Fruit fly (Drosophila melanogaster): Measurements from ENCODE around the gene drd.

Gene drd

DNA sequence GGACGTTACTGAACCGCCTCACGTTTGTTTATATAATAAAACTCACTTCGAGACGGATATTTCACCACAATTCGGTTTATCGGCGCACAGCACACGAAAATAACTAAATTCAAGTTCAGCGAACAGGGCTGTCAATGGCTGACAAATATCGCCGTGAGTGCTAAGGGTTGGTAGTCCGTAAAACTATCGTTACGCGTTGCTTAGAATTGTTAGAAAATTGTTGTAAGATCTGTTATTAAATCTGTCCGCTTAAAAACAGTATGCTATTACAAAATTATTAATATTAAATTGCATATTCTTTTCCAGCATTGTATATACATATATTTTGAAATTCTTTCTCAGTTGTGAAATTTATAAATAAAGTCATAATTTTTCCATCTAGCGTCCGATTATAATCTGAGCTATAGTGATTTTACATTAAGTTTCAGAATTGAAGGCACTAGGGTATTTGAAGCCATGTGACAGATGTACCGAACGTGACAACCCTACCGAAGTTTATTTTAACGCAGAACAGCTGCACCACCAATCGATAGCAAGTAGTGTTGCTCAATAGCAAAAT is 40.9 kb upstream of the drd start, which contains the start of gene Cox17 (continued):
- TF ChIP-seq CG18619 (GFP tag; optimal IDR thresholded peaks at IDR 0.05) (peak; percentile 83), CG2116 (GFP tag; optimal IDR thresholded peaks at IDR 0.05) (peak; percentile 67), eve (GFP tag; optimal IDR thresholded peaks at IDR 0.05) (peak in 1 of 2 experiments; percentile 96), BtbVII (GFP tag; optimal IDR thresholded peaks at IDR 0.05) (peak; percentile 78), CG5180 (GFP tag; optimal IDR thresholded peaks at IDR 0.05) (peak; percentile 66), dm (GFP tag; optimal IDR thresholded peaks at IDR 0.05) (peak; percentile 76), CG13624 (GFP tag; optimal IDR thresholded peaks at IDR 0.05) (peak; percentile 55), dmrt11E (tag; optimal IDR thresholded peaks at IDR 0.05) (peak; percentile 81), CG33557 (GFP tag; optimal IDR thresholded peaks at IDR 0.05) (peak; percentile 76), nerfin-1 (tag; optimal IDR thresholded peaks at IDR 0.05) (peak; percentile 75), CG7987 (GFP tag; optimal IDR thresholded peaks at IDR 0.05) (no peak), ranshi (GFP tag; IDR thresholded peaks at IDR 0.05) (peak; percentile 37; the same call in 1 of the 2 replicates), CG10543 (GFP tag; optimal IDR thresholded peaks at IDR 0.05) (peak; percentile 90), luna (GFP tag; optimal IDR thresholded peaks at IDR 0.05) (no peak), CG12155 (GFP tag; optimal IDR thresholded peaks at IDR 0.05) (peak; percentile 78), Taf1 (GFP tag; IDR thresholded peaks at IDR 0.05) (peak; percentile 18; the same call in 1 of the 2 replicates), Ravus (GFP tag; IDR thresholded peaks at IDR 0.05) (no peak), CG16815 (GFP tag; optimal IDR thresholded peaks at IDR 0.05) (peak; percentile 83), CG3995 (GFP tag; optimal IDR thresholded peaks at IDR 0.05) (peak; percentile 58), Hr51 (GFP tag; optimal IDR thresholded peaks at IDR 0.05) (peak; percentile 59 to 82), z (GFP tag; IDR thresholded peaks at IDR 0.05) (no peak), cwo (GFP tag; optimal IDR thresholded peaks at IDR 0.05) (peak; percentile 70), CG4730 (GFP tag; IDR thresholded peaks at IDR 0.05) (no peak; the same call in none of the 2 replicates), CG32772 (GFP tag; IDR thresholded peaks at IDR 0.05) (peak; percentile 60; the same call in 1 of the 2 replicates), otp (GFP tag; IDR thresholded peaks at IDR 0.05) (no peak), CG7271 (tag; optimal IDR thresholded peaks at IDR 0.05) (peak; percentile 34), CG4820 (GFP tag; optimal IDR thresholded peaks at IDR 0.05) (peak; percentile 74), p53 (GFP tag; optimal IDR thresholded peaks at IDR 0.05) (no peak), CG30431 (GFP tag; optimal IDR thresholded peaks at IDR 0.05) (peak; percentile 66), CG17829 (tag; optimal IDR thresholded peaks at IDR 0.05) (peak; percentile 82), Mrtf (GFP tag; IDR thresholded peaks at IDR 0.05) (peak; percentile 64; the same call in 2 of the 3 replicates), usp (GFP tag; optimal IDR thresholded peaks at IDR 0.05) (no peak), Blimp-1 (GFP tag; optimal IDR thresholded peaks at IDR 0.05) (peak; percentile 73), D19A (tag; optimal IDR thresholded peaks at IDR 0.05) (peak; percentile 74), hbn (GFP tag; IDR thresholded peaks at IDR 0.05; ENCODE audit: partially characterized antibody) (peak; percentile 73), CG6254 (GFP tag; optimal IDR thresholded peaks at IDR 0.05) (peak; percentile 43), sug (tag; optimal IDR thresholded peaks at IDR 0.05) (peak; percentile 84), CG10565 (GFP tag; optimal IDR thresholded peaks at IDR 0.05) (no peak), Doc2 (GFP tag; IDR thresholded peaks at IDR 0.05) (no peak), gce (GFP tag; IDR thresholded peaks at IDR 0.05) (no peak), nom (GFP tag; optimal IDR thresholded peaks at IDR 0.05) (peak; percentile 53), CG4360 (GFP tag; IDR thresholded peaks at IDR 0.05) (no peak), hth (optimal IDR thresholded peaks at IDR 0.05) (no peak), CG17361 (GFP tag; IDR thresholded peaks at IDR 0.05) (peak; percentile 94), CG2120 (GFP tag; optimal IDR thresholded peaks at IDR 0.05) (peak; percentile 86), D (optimal IDR thresholded peaks at IDR 0.05) (no peak), D (GFP tag; optimal IDR thresholded peaks at IDR 0.05) (peak; percentile 73), hb (GFP tag; IDR thresholded peaks at IDR 0.05; ENCODE audit: partially characterized antibody) (peak; percentile 67; the same call in 1 of the 3 replicates), Hr3 (GFP tag; optimal IDR thresholded peaks at IDR 0.05) (peak; percentile 88), Antp (GFP tag; optimal IDR thresholded peaks at IDR 0.05) (peak; percentile 57)
